Fruit fly (Drosophila melanogaster): ENCODE results near the gene CG7886.
A peak's percentile ranks its signal among the peaks of the same experiment; 100 is the strongest.

CG7886 gene

DNA sequence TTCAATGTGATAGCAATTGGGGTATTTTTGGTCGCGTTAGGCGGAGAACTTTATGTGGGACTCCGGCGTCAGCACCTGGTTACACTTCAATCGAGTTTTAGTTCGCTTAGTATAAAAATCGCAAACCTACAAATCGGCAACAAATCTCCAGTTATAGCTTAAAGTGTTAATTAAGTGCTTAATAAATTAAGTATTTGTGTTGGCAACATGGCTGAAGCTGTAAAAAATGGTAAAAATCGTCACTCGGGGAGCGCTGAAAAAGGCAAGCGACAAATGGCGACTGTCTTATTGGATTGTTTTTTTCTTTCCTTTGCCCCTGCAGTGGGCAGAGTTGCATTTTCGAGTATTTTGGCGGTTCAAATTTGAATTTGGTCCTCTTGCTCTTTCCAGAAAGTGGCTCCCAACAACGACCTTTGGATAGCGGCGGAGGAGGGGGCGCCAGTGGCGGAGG, 17.0 kb upstream of the CG7886 start, which contains the start of gene Hexim (continued):
- TF ChIP-seq CG4617 (GFP tag; optimal IDR thresholded peaks at IDR 0.05; ENCODE audit: borderline replicate concordance) (peak; percentile 64), Dref (GFP tag; IDR thresholded peaks at IDR 0.05) (peak; percentile 55), CG3281 (GFP tag; optimal IDR thresholded peaks at IDR 0.05) (no peak), Jarid2 (GFP tag; optimal IDR thresholded peaks at IDR 0.05) (peak; percentile 20), CG17359 (tag; optimal IDR thresholded peaks at IDR 0.05) (peak; percentile 71), eve (GFP tag; optimal IDR thresholded peaks at IDR 0.05) (no peak), bsh (GFP tag; optimal IDR thresholded peaks at IDR 0.05) (peak in 1 of 2 experiments; percentile 29), MBD-R2 (GFP tag; IDR thresholded peaks at IDR 0.05) (peak; percentile 33; the same call in 1 of the 2 replicates), Sry-δ (GFP tag; optimal IDR thresholded peaks at IDR 0.05) (peak; percentile 46), CG15601 (tag; optimal IDR thresholded peaks at IDR 0.05) (peak; percentile 41), mirr (GFP tag; optimal IDR thresholded peaks at IDR 0.05) (no peak), CG10209 (GFP tag; optimal IDR thresholded peaks at IDR 0.05) (no peak), jing (GFP tag; optimal IDR thresholded peaks at IDR 0.05) (no peak)

DNA sequence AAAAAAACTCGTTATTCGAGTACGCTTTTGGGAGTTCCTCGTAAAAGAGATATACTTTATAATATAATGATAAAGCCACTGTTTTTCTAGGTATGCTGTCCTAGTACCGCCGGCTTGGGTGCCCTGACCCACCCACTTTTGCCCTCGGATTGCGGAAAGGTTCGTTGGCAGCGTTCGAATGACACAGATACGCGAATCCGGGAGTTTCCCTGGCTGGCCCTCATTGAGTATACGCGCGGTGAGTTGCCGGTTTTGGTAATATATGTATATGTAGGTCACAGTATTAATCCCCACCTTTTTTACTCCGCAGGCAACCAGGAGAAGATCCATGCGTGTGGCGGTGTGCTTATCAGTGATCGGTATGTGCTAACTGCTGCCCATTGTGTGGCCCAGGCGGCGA, 15.8 kb upstream of the CG7886 start:
- TF ChIP-seq Med (GFP tag) = peak; percentile 46
- TF ChIP-seq sens (GFP tag) = peak; percentile 52
- TF ChIP-seq CG10543 (GFP tag; optimal IDR thresholded peaks at IDR 0.05) = no peak

DNA sequence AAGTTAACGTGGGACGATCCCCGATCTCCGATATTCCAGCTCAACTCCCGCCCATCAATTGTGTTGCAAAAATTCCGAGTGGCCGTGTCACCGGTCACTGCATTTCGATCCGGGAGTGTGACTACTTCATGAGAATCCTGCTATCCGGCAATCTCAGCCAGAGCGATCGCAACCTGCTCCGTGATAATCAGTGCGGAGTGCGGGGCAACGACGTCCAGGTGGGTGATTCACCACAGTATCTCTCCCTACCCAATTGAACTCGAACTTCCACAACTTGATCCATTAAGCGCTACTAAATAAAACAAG, 15.2 kb upstream of the CG7886 start:
- TF ChIP-seq CG18476 (GFP tag; optimal IDR thresholded peaks at IDR 0.05) (no peak), CG4820 (GFP tag; optimal IDR thresholded peaks at IDR 0.05) (no peak), CG16779 (GFP tag; IDR thresholded peaks at IDR 0.05) (peak; percentile 10; the same call in 1 of the 2 replicates), HLH3B (GFP tag; IDR thresholded peaks at IDR 0.05) (no peak), cad (GFP tag; optimal IDR thresholded peaks at IDR 0.05) (no peak), fd102C (GFP tag; optimal IDR thresholded peaks at IDR 0.05) (no peak), sna (GFP tag; IDR thresholded peaks at IDR 0.05; ENCODE audit: partially characterized antibody) (no peak)

DNA sequence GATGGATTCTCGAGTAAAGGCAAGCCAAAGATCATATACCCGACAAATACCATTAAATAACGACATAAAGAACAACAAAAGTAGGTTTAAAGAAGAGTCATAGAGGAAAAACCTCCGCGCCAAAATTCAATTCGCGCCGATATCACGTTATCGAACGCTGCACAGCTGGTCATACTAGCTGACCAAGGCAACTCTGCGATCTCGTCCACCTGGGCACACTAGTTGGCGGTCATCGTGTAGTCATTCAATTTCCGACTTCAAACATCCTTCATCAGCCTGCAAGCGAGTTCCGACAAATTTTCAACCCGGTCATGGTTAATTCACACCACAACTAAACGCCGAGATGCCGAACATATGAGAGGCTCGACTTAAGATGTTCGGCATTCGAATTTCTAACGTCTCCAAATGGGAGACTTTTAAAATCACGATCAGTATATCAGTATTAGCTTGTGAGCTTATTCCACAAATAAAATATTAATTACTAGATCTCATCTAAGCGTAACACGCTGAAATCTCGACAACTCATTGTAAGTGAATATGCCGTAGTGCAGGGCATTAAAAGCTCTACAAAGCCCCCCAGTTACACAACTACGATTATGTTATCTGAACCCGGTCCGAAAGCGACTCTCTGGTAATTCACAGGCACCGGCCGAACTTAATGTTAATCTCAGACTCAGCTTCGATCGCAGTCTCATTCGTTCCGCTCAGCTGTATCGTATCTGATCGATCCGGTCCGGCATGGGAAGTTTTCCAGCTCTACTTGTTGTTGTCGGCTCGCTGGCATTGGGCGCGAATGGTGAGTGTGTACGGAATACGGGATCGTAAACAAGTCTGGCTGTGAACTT, 14.6 kb upstream of the CG7886 start, which contains the start of gene CG3505:
TSS of gene CG3505 (plus strand) at position 688 of the 845 bp plus-strand sequence.
- no peak for TF ChIP-seq gce (GFP tag; IDR thresholded peaks at IDR 0.05)
- TF ChIP-seq ab (GFP tag; optimal IDR thresholded peaks at IDR 0.05) = no peak
- peak; percentile 50 for TF ChIP-seq CG17385 (GFP tag; optimal IDR thresholded peaks at IDR 0.05)
- TF ChIP-seq CTCF (GFP tag; optimal IDR thresholded peaks at IDR 0.05) = no peak
- no peak for TF ChIP-seq kah (GFP tag; optimal IDR thresholded peaks at IDR 0.05)
- no peak for TF ChIP-seq Jarid2 (GFP tag; optimal IDR thresholded peaks at IDR 0.05)
- TF ChIP-seq CG8359 (GFP tag; optimal IDR thresholded peaks at IDR 0.05; ENCODE audit: borderline replicate concordance) = no peak
- TF ChIP-seq pzg (GFP tag; optimal IDR thresholded peaks at IDR 0.05) = peak; percentile 96
- TF ChIP-seq CG6175 (GFP tag; IDR thresholded peaks at IDR 0.05) = no peak
- TF ChIP-seq chm (GFP tag; IDR thresholded peaks at IDR 0.05) = peak; percentile 33; the same call in 1 of the 2 replicates
- no peak for TF ChIP-seq lbe (GFP tag; optimal IDR thresholded peaks at IDR 0.05)
- no peak for TF ChIP-seq CG10979 (tag; optimal IDR thresholded peaks at IDR 0.05)
- no peak for TF ChIP-seq HmgD (GFP tag; optimal IDR thresholded peaks at IDR 0.05)
- TF ChIP-seq zen2 (GFP tag; IDR thresholded peaks at IDR 0.05; ENCODE audit: partially characterized antibody) = peak; percentile 14; the same call in 1 of the 3 replicates
- no peak for TF ChIP-seq CG4730 (GFP tag; IDR thresholded peaks at IDR 0.05)
- no peak for TF ChIP-seq sens-2 (GFP tag; IDR thresholded peaks at IDR 0.05)
- peak; percentile 30 for TF ChIP-seq gro (GFP tag; optimal IDR thresholded peaks at IDR 0.05)
- TF ChIP-seq mirr (GFP tag; optimal IDR thresholded peaks at IDR 0.05) = no peak
- TF ChIP-seq CG10321 (GFP tag; IDR thresholded peaks at IDR 0.05) = no peak
- TF ChIP-seq en (GFP tag; optimal IDR thresholded peaks at IDR 0.05) = no peak
- no peak for TF ChIP-seq trh (GFP tag; optimal IDR thresholded peaks at IDR 0.05)
- TF ChIP-seq sna (GFP tag; IDR thresholded peaks at IDR 0.05; ENCODE audit: partially characterized antibody) = no peak
- TF ChIP-seq CG8089 (GFP tag; optimal IDR thresholded peaks at IDR 0.05) = no peak
- peak; percentile 43; the same call in 1 of the 3 replicates for TF ChIP-seq CG17361 (GFP tag; IDR thresholded peaks at IDR 0.05)
- no peak for TF ChIP-seq Hr39 (optimal IDR thresholded peaks at IDR 0.05)
- TF ChIP-seq row (GFP tag; IDR thresholded peaks at IDR 0.05) = peak; percentile 68

All from whole organism, embryonic.